Worm (Caenorhabditis elegans) whole organism, young adult: ENCODE results near the gene daf-41.

Experiments
- B0019.2 ChIP-seq: fragments of 200-800 bp; sonication (Bioruptor generic); conservative IDR thresholded peaks from 2 replicates; pipeline ENCODE4 v1.3.6; 2022; ENCODE audit warnings: missing genetic modification reagents, missing genetic modification characterization, missing compliant biosample characterization
- B0336.3 ChIP-seq: fragments of 200-800 bp; sonication (Bioruptor generic); IDR thresholded peaks from 2 replicates; pipeline ENCODE4 v1.3.6; 2022; ENCODE audit warnings: missing genetic modification characterization, missing compliant biosample characterization
- C06A6.2 ChIP-seq: fragments of 200-800 bp; sonication (Bioruptor generic); conservative IDR thresholded peaks from 2 replicates; pipeline ENCODE4 v1.3.6; 2022; ENCODE audit warnings: missing genetic modification characterization, missing compliant biosample characterization
- F23B12.7 ChIP-seq: sonication (generic microtip); optimal IDR thresholded peaks from 2 replicates; lab custom pipeline; 2017; ENCODE audit warnings: missing genetic modification characterization, mild to moderate bottlenecking, missing compliant biosample characterization, antibody characterized with exemption, moderate library complexity; ENCODE audit not compliant: insufficient read depth
- F33H1.4 ChIP-seq: fragments of 200-800 bp; sonication (Bioruptor generic); IDR thresholded peaks from 2 replicates; pipeline ENCODE4 v1.3.6; 2022; ENCODE audit warnings: missing genetic modification reagents, missing genetic modification characterization, missing compliant biosample characterization
- F39B2.1 ChIP-seq: fragments of 200-800 bp; sonication (Bioruptor generic); IDR thresholded peaks from 2 replicates; pipeline ENCODE4 v1.3.6; 2022; ENCODE audit warnings: missing genetic modification reagents, missing genetic modification characterization, missing compliant biosample characterization
- F55B11.4 ChIP-seq: sonication (generic microtip); optimal IDR thresholded peaks from 2 replicates; lab custom pipeline; 2016; ENCODE audit warnings: missing compliant biosample characterization, missing genetic modification characterization, borderline replicate concordance; ENCODE audit not compliant: insufficient read depth
- F57C9.4 ChIP-seq: sonication (generic microtip); optimal IDR thresholded peaks from 2 replicates; lab custom pipeline; 2017; ENCODE audit warnings: mild to moderate bottlenecking, missing genetic modification characterization, missing compliant biosample characterization
- Y53F4B.3 ChIP-seq: fragments of 200-800 bp; sonication (Bioruptor generic); IDR thresholded peaks from 2 replicates; pipeline ENCODE4 v1.3.6; 2022; ENCODE audit warnings: missing genetic modification reagents, missing genetic modification characterization, missing compliant biosample characterization
- Y95B8A.8 ChIP-seq: fragments of 200-800 bp; sonication (Bioruptor generic); IDR thresholded peaks from 2 replicates; pipeline ENCODE4 v1.3.6; 2022; ENCODE audit warnings: missing genetic modification reagents, missing genetic modification characterization, missing compliant biosample characterization
- akir-1 ChIP-seq: fragments of 200-800 bp; sonication (Bioruptor generic); optimal IDR thresholded peaks from 2 replicates; lab custom pipeline; 2018; ENCODE audit warnings: mild to moderate bottlenecking, missing genetic modification characterization, moderate library complexity, missing compliant biosample characterization
- ama-1 ChIP-seq, 3 experiments: fragments of 150-350 bp in 1 of 3; sonication (generic microtip) in 2 of 3; optimal IDR thresholded peaks; 2 replicates each; lab custom pipeline; 2014 to 2018; ENCODE audit warnings: missing biosample characterization in 2 of 3, missing genetic modification characterization in 2 of 3, missing genetic modification reagents in 2 of 3
- aptf-2 ChIP-seq: fragments of 200-800 bp; sonication (Bioruptor generic); conservative IDR thresholded peaks from 2 replicates; pipeline ENCODE4 v1.3.6; 2022; ENCODE audit warnings: missing genetic modification reagents, missing genetic modification characterization, missing compliant biosample characterization
- attf-6 ChIP-seq: fragments of 200-800 bp; sonication (Bioruptor generic); IDR thresholded peaks from 2 replicates; pipeline ENCODE4 v1.3.6; 2022; ENCODE audit warnings: missing genetic modification reagents, missing genetic modification characterization, missing compliant biosample characterization
- ccch-3 ChIP-seq: fragments of 200-800 bp; sonication (Bioruptor generic); optimal IDR thresholded peaks from 2 replicates; lab custom pipeline; 2018; ENCODE audit warnings: mild to moderate bottlenecking, missing genetic modification characterization, missing compliant biosample characterization
- ceh-27 ChIP-seq: fragments of 200-800 bp; sonication (Bioruptor generic); optimal IDR thresholded peaks from 2 replicates; lab custom pipeline; 2018; ENCODE audit warnings: mild to moderate bottlenecking, missing genetic modification characterization, moderate library complexity, missing compliant biosample characterization
- ceh-58 ChIP-seq: fragments of 200-800 bp; sonication (Bioruptor generic); IDR thresholded peaks from 2 replicates; pipeline ENCODE4 v1.3.6; 2022; ENCODE audit warnings: missing genetic modification characterization, missing compliant biosample characterization
- die-1 ChIP-seq: sonication (generic microtip); optimal IDR thresholded peaks from 2 replicates; lab custom pipeline; 2016; ENCODE audit warnings: missing genotype, mild to moderate bottlenecking, missing genetic modification characterization, missing compliant biosample characterization
- dpff-1 ChIP-seq: sonication (generic microtip); optimal IDR thresholded peaks from 2 replicates; lab custom pipeline; 2017; ENCODE audit warnings: mild to moderate bottlenecking, missing genetic modification characterization, missing compliant biosample characterization
- egrh-3 ChIP-seq: fragments of 200-800 bp; sonication (Bioruptor generic); IDR thresholded peaks from 2 replicates; pipeline ENCODE4 v1.3.6; 2022; ENCODE audit warnings: missing genetic modification reagents, missing genetic modification characterization, missing compliant biosample characterization
- ets-4 ChIP-seq: fragments of 200-800 bp; sonication (Bioruptor generic); optimal IDR thresholded peaks from 2 replicates; lab custom pipeline; 2018; ENCODE audit warnings: mild to moderate bottlenecking, missing genetic modification characterization, missing compliant biosample characterization
- hlh-26 ChIP-seq: fragments of 200-800 bp; sonication (Bioruptor generic); conservative IDR thresholded peaks from 2 replicates; pipeline ENCODE4 v1.3.6; 2022; ENCODE audit warnings: missing genetic modification reagents, missing genetic modification characterization, missing compliant biosample characterization
- hmg-20 ChIP-seq: fragments of 200-800 bp; sonication (Bioruptor generic); IDR thresholded peaks from 2 replicates; pipeline ENCODE4 v1.3.6; 2022; ENCODE audit warnings: missing genetic modification reagents, missing genetic modification characterization, missing compliant biosample characterization
- hrde-1 ChIP-seq: sonication (generic microtip); optimal IDR thresholded peaks from 2 replicates; lab custom pipeline; 2016; ENCODE audit warnings: missing genetic modification characterization, mild to moderate bottlenecking, missing compliant biosample characterization, moderate library complexity, missing genotype, missing genetic modification reagents, borderline replicate concordance
- lag-1 ChIP-seq: fragments of 200-800 bp; sonication (Bioruptor generic); IDR thresholded peaks from 2 replicates; pipeline ENCODE4 v1.3.6; 2022; ENCODE audit warnings: missing genetic modification reagents, missing genetic modification characterization, missing compliant biosample characterization
- let-607 ChIP-seq, 2 experiments: fragments of 200-800 bp in 1 of 2; sonication (Bioruptor generic) in 1 of 2; sonication (generic microtip) in 1 of 2; optimal IDR thresholded peaks; 2 replicates each; lab custom pipeline; 2016 to 2018; ENCODE audit warnings: mild to moderate bottlenecking in 2 of 2, missing compliant biosample characterization in 2 of 2, missing genetic modification characterization in 2 of 2, moderate library complexity in 2 of 2, missing genotype in 1 of 2
- lin-54 ChIP-seq: fragments of 200-800 bp; sonication (Bioruptor generic); optimal IDR thresholded peaks from 2 replicates; lab custom pipeline; 2018; ENCODE audit warnings: mild to moderate bottlenecking, missing genetic modification characterization, missing compliant biosample characterization
- madf-10 ChIP-seq: sonication (generic microtip); optimal IDR thresholded peaks from 2 replicates; lab custom pipeline; 2016; ENCODE audit warnings: mild to moderate bottlenecking, missing genetic modification characterization, missing compliant biosample characterization
- mel-28 ChIP-seq: sonication (generic microtip); optimal IDR thresholded peaks from 2 replicates; lab custom pipeline; 2016; ENCODE audit warnings: borderline replicate concordance, mild to moderate bottlenecking, missing genetic modification characterization, missing compliant biosample characterization
- mxl-1 ChIP-seq: sonication (generic microtip); optimal IDR thresholded peaks from 2 replicates; lab custom pipeline; 2016; ENCODE audit warnings: missing genetic modification characterization, missing compliant biosample characterization
- nfya-2 ChIP-seq: fragments of 200-800 bp; sonication (Bioruptor generic); IDR thresholded peaks from 2 replicates; pipeline ENCODE4 v1.3.6; 2022; ENCODE audit warnings: missing genetic modification reagents, missing genetic modification characterization, missing compliant biosample characterization
- nfyb-1 ChIP-seq: fragments of 200-800 bp; sonication (Bioruptor generic); IDR thresholded peaks from 2 replicates; pipeline ENCODE4 v1.3.6; 2022; ENCODE audit warnings: missing genetic modification reagents, missing genetic modification characterization, missing compliant biosample characterization
- nhr-80 ChIP-seq: sonication (generic microtip); optimal IDR thresholded peaks from 2 replicates; lab custom pipeline; 2016; ENCODE audit warnings: missing genetic modification characterization, missing compliant biosample characterization
- pbrm-1 ChIP-seq: fragments of 200-800 bp; sonication (Bioruptor generic); IDR thresholded peaks from 2 replicates; pipeline ENCODE4 v1.3.6; 2022; ENCODE audit warnings: missing genetic modification reagents, missing genetic modification characterization, missing compliant biosample characterization
- repo-1 ChIP-seq: sonication (generic microtip); optimal IDR thresholded peaks from 2 replicates; lab custom pipeline; 2017; ENCODE audit warnings: mild to moderate bottlenecking, missing genetic modification characterization, missing compliant biosample characterization
- rpc-1 ChIP-seq, 2 experiments: fragments of 150-350 bp in 1 of 2; sonication (generic microtip) in 1 of 2; optimal IDR thresholded peaks; 2 replicates each; lab custom pipeline; 2014 to 2018; ENCODE audit warnings: missing biosample characterization in 1 of 2, missing genetic modification characterization in 1 of 2, missing genetic modification reagents in 1 of 2, missing genotype in 1 of 2
- snpc-1.1 ChIP-seq: sonication (generic microtip); optimal IDR thresholded peaks from 2 replicates; lab custom pipeline; 2017; ENCODE audit warnings: missing genetic modification characterization, mild to moderate bottlenecking, missing compliant biosample characterization, antibody characterized with exemption, moderate library complexity, missing genotype, missing genetic modification reagents; ENCODE audit not compliant: insufficient read depth
- snpc-3.4 ChIP-seq: sonication (generic microtip); optimal IDR thresholded peaks from 2 replicates; lab custom pipeline; 2017; ENCODE audit warnings: missing genetic modification characterization, mild to moderate bottlenecking, missing compliant biosample characterization, antibody characterized with exemption, moderate library complexity, missing genotype, missing genetic modification reagents
- snpc-4 ChIP-seq, 5 experiments: fragments of 150-350 bp in 1 of 5; sonication (generic microtip) in 4 of 5; optimal IDR thresholded peaks; 2 replicates each; lab custom pipeline; 2014 to 2018; ENCODE audit warnings: missing genetic modification characterization in 5 of 5, missing biosample characterization in 3 of 5, antibody characterized with exemption in 2 of 5, mild to moderate bottlenecking in 2 of 5, missing compliant biosample characterization in 2 of 5, missing genotype in 2 of 5, moderate library complexity in 2 of 5, missing genetic modification reagents in 1 of 5
- tlf-1 ChIP-seq: fragments of 200-800 bp; sonication (Bioruptor generic); optimal IDR thresholded peaks from 2 replicates; lab custom pipeline; 2018; ENCODE audit warnings: mild to moderate bottlenecking, missing genetic modification characterization, missing compliant biosample characterization
- unc-130 ChIP-seq: sonication (generic microtip); optimal IDR thresholded peaks from 2 replicates; lab custom pipeline; 2016; ENCODE audit warnings: missing genetic modification reagents, missing genetic modification characterization, missing compliant biosample characterization
- xnd-1 ChIP-seq: sonication (generic microtip); optimal IDR thresholded peaks from 2 replicates; lab custom pipeline; 2016; ENCODE audit warnings: missing genotype, missing genetic modification reagents, missing genetic modification characterization, missing compliant biosample characterization
- zim-3 ChIP-seq: sonication (generic microtip); optimal IDR thresholded peaks from 2 replicates; lab custom pipeline; 2017; ENCODE audit warnings: mild to moderate bottlenecking, missing genetic modification characterization, moderate library complexity, missing compliant biosample characterization
- ztf-18 ChIP-seq: sonication (generic microtip); optimal IDR thresholded peaks from 2 replicates; lab custom pipeline; 2016; ENCODE audit warnings: missing genotype, mild to moderate bottlenecking, missing genetic modification characterization, missing compliant biosample characterization
- ztf-25 ChIP-seq: fragments of 200-800 bp; sonication (Bioruptor generic); IDR thresholded peaks from 2 replicates; pipeline ENCODE4 v1.3.6; 2022; ENCODE audit warnings: missing genetic modification reagents, missing genetic modification characterization, missing compliant biosample characterization
- ztf-28 ChIP-seq: fragments of 200-800 bp; sonication (Bioruptor generic); IDR thresholded peaks from 2 replicates; pipeline ENCODE4 v1.3.6; 2022; ENCODE audit warnings: missing genetic modification reagents, missing genetic modification characterization, missing compliant biosample characterization

The daf-41 gene

DNA sequence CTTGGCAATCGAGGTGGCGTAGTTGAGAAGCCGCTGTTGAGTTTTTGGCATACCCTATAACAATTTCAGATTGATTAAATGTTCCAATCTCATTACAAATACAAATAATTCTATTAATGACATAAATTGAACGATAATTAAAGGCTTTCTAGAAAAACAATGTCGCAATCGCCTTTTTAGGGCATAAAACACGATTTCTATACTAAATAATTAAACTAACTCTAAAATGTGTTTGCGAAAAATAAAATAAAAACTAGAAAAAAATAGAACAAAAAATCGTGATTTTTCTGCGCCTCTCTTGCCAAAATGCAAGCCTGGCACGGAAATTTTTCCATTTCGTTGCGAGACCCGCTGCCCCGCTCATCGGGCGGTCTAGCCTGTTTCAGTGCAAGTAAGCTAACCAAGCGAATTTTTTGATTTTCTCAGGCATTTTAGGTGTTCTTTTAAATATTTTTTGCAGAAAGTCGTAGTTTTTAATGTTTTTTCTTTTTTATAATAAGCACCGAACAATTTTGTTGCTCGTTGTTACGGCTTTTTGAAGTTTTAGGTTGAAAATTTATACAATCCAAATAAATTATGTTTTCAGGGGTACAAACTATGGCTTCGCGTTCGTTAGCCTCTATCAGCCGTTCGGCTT lies 46.6 kb downstream of the daf-41 start, which contains the start of the genes C34E10.12, C34E10.10 and atp-2:
C34E10.12 (minus strand) TSS at position 51 of the 637 bp plus-strand sequence.
C34E10.10 (minus strand) TSS at position 54 of the 637 bp plus-strand sequence.
atp-2 (plus strand) TSS at position 587 of the 637 bp plus-strand sequence.
- no peak for TF ChIP-seq B0019.2
- peak; percentile 58 for TF ChIP-seq ceh-27
- TF ChIP-seq aptf-2 (GFP tag; lab: Robert Waterston, UW) = no peak
- TF ChIP-seq F39B2.1 = no peak
- TF ChIP-seq tlf-1 = peak; percentile 13
- no peak for TF ChIP-seq akir-1 (GFP tag; lab: Kevin White, UChicago)
- no peak for TF ChIP-seq hmg-20 (GFP tag; lab: Robert Waterston, UW)
- TF ChIP-seq dpff-1 = no peak
- TF ChIP-seq unc-130 (GFP tag; lab: Kevin White, UChicago) = peak; percentile 23
- TF ChIP-seq zim-3 = no peak
- TF ChIP-seq madf-10 (tag; lab: Kevin White, UChicago) = peak; percentile 54
- peak; percentile 12 for TF ChIP-seq ztf-18 (tag; lab: Kevin White, UChicago)
- no peak for TF ChIP-seq F57C9.4 (tag; lab: Kevin White, UChicago)
- TF ChIP-seq let-607 (tag; optimal IDR thresholded peaks at IDR 0.05; lab: Kevin White, UChicago) = no peak
- no peak for TF ChIP-seq repo-1 (tag; lab: Kevin White, UChicago)
- peak; percentile 87 for TF ChIP-seq F23B12.7 (tag; lab: Kevin White, UChicago)
- no peak for TF ChIP-seq mel-28
- peak; percentile 96 for TF ChIP-seq F33H1.4 (GFP tag; lab: Robert Waterston, UW)
- peak; percentile 25 for TF ChIP-seq rpc-1 (optimal IDR thresholded peaks at IDR 0.05; lab: Kevin White, UChicago)
- TF ChIP-seq rpc-1 (tag; optimal IDR thresholded peaks at IDR 0.05; lab: Kevin White, UChicago) = no peak
- no peak for TF ChIP-seq mxl-1
- no peak for TF ChIP-seq hlh-26 (GFP tag; lab: Robert Waterston, UW)
- peak; percentile 48 for TF ChIP-seq snpc-1.1 (tag; lab: Kevin White, UChicago)
- no peak for TF ChIP-seq nfya-2 (GFP tag; lab: Robert Waterston, UW)
- TF ChIP-seq lag-1 = no peak
- no peak for TF ChIP-seq hrde-1
- no peak for TF ChIP-seq F55B11.4 (tag; lab: Kevin White, UChicago)
- no peak for TF ChIP-seq ztf-28 (GFP tag; lab: Robert Waterston, UW)
- TF ChIP-seq pbrm-1 = peak; percentile 50; the same call in 1 of the 2 replicates
- TF ChIP-seq Y53F4B.3 (GFP tag; lab: Robert Waterston, UW) = no peak
- TF ChIP-seq ama-1 (optimal IDR thresholded peaks at IDR 0.05; lab: Kevin White, UChicago) = no peak
- no peak for TF ChIP-seq ama-1 (GFP tag; optimal IDR thresholded peaks at IDR 0.05; lab: Kevin White, UChicago)
- peak; percentile 62 for TF ChIP-seq snpc-3.4 (tag; lab: Kevin White, UChicago)
- no peak for TF ChIP-seq ccch-3 (GFP tag; lab: Kevin White, UChicago)
- no peak for TF ChIP-seq die-1 (tag; lab: Kevin White, UChicago)
- no peak for TF ChIP-seq attf-6 (GFP tag; lab: Robert Waterston, UW)
- peak; percentile 50 for TF ChIP-seq egrh-3 (GFP tag; lab: Robert Waterston, UW)
- peak; percentile 71 for TF ChIP-seq lin-54 (GFP tag; lab: Kevin White, UChicago)
- no peak for TF ChIP-seq Y95B8A.8
- peak; percentile 46; the same call in 1 of the 2 replicates for TF ChIP-seq C06A6.2 (GFP tag; lab: Robert Waterston, UW)
- no peak for TF ChIP-seq xnd-1 (tag; lab: Kevin White, UChicago)
- no peak for TF ChIP-seq B0336.3
- TF ChIP-seq nhr-80 (tag; lab: Kevin White, UChicago) = peak; percentile 38
- TF ChIP-seq ceh-58 (GFP tag; lab: Robert Waterston, UW) = no peak
- TF ChIP-seq ets-4 (GFP tag; lab: Kevin White, UChicago) = no peak
- peak; percentile 73; the same call in 1 of the 2 replicates for TF ChIP-seq nfyb-1 (GFP tag; lab: Robert Waterston, UW)
- TF ChIP-seq ztf-25 (GFP tag; lab: Robert Waterston, UW) = no peak
- TF ChIP-seq snpc-4 (GFP tag; optimal IDR thresholded peaks at IDR 0.05; lab: Kevin White, UChicago) = no peak
- TF ChIP-seq snpc-4 (tag; optimal IDR thresholded peaks at IDR 0.05; lab: Kevin White, UChicago) = peak; percentile 24 to 75 (median 40)
